Fruit fly (Drosophila melanogaster) whole organism, wandering third instar larva: ENCODE results near the gene CG7299.

ENCODE experiments used
- Hnf4 ChIP-seq: fragments of 200-800 bp; sonication (Bioruptor generic); optimal IDR thresholded peaks from 2 replicates; lab custom pipeline; 2016; ENCODE audit warnings: missing biosample characterization, mild to moderate bottlenecking, missing genetic modification characterization
- foxo ChIP-seq, 2 experiments: fragments of 200-800 bp; sonication (Bioruptor generic); optimal IDR thresholded peaks; 2 replicates in 1 of 2; 3 replicates in 1 of 2; lab custom pipeline; 2016 to 2017; ENCODE audit warnings: missing biosample characterization in 2 of 2, missing genetic modification characterization in 2 of 2
- tai ChIP-seq: sonication (Bioruptor generic); optimal IDR thresholded peaks from 2 replicates; lab custom pipeline; 2016; ENCODE audit warnings: missing biosample characterization, missing genetic modification characterization
- usp ChIP-seq: fragments of >200 bp; optimal IDR thresholded peaks from 2 replicates; lab custom pipeline; 2017; ENCODE audit warnings: missing biosample characterization, missing genetic modification characterization

DNA sequence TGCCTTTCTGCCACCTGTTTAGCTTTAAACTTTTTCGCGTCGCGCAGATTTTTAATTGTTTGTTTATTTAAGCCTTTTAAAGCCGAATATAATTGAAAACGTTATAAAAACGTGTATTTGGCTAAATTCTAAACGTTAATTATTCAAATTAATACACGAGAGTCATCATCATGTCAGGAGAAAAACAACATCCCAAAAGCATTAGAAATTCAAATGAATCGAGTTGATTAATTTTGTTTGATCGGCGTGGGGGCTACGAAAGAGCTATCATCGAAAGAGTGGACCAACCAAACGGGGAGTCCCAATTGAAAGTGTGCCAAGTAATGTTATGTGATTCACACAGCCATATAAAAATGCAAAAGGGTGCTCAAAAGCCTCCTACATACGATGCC is 3.6 kb upstream of the CG7299 start:
- TF ChIP-seq tai (GFP tag; lab: Kevin White, UChicago), result no peak
- TF ChIP-seq usp, result no peak
- no peak for TF ChIP-seq foxo (GFP tag; optimal IDR thresholded peaks at IDR 0.05; lab: Kevin White, UChicago)
- no peak for TF ChIP-seq Hnf4 (GFP tag; lab: Kevin White, UChicago)
